Fruit fly (Drosophila melanogaster): ENCODE data around the gene Ssl1.

DNA sequence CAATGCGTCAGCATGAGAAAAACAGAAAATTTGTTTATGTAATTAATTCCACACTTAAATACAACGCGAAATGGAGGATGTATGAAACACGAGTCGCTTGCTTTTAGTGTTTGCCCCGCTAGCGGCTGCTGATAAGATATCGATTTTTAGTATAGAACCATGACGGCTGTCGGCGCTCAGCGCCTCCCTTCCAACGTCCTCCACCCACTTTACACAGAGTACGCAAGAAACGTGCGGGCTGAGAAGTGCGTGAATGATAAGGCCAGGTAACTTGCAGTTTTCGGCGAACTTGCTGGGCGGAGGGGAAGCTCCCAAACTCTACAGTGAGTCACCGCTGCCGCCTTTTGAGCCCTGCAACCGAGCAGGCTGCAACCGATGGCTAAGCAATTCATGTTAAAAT, 8.5 kb upstream of the Ssl1 start:
- no peak for TF ChIP-seq CG12071 (GFP tag; optimal IDR thresholded peaks at IDR 0.05)
- TF ChIP-seq otp (GFP tag; IDR thresholded peaks at IDR 0.05) = no peak
- TF ChIP-seq CG12104 (GFP tag; optimal IDR thresholded peaks at IDR 0.05) = no peak
- no peak for TF ChIP-seq Fer1 (GFP tag; optimal IDR thresholded peaks at IDR 0.05)
- TF ChIP-seq CG15696 (tag; optimal IDR thresholded peaks at IDR 0.05) = no peak
- no peak for TF ChIP-seq Gug (GFP tag; IDR thresholded peaks at IDR 0.05)
- no peak for TF ChIP-seq CG17912 (GFP tag; optimal IDR thresholded peaks at IDR 0.05)
- no peak for TF ChIP-seq kah (GFP tag; optimal IDR thresholded peaks at IDR 0.05)
- TF ChIP-seq CG1832 (GFP tag; optimal IDR thresholded peaks at IDR 0.05) = no peak
- no peak for TF ChIP-seq CG8765 (GFP tag; IDR thresholded peaks at IDR 0.05)
